Worm (Caenorhabditis elegans) whole organism, young adult: ENCODE data around the gene Y42G9A.3.

Experiments
- B0261.1 ChIP-seq: sonication (generic microtip); optimal IDR thresholded peaks from 2 replicates; lab custom pipeline; 2016; ENCODE audit warnings: mild to moderate bottlenecking, missing genetic modification characterization, moderate library complexity, missing compliant biosample characterization
- C17E4.6 ChIP-seq: fragments of 200-800 bp; sonication (Bioruptor generic); IDR thresholded peaks from 2 replicates; pipeline ENCODE4 v1.3.6; 2022; ENCODE audit warnings: missing genetic modification reagents, missing genetic modification characterization, missing compliant biosample characterization
- D2030.7 ChIP-seq: fragments of 200-800 bp; sonication (Bioruptor generic); IDR thresholded peaks from 2 replicates; pipeline ENCODE4 v1.3.6; 2022; ENCODE audit warnings: missing genetic modification reagents, missing genetic modification characterization, missing compliant biosample characterization
- F10E7.11 ChIP-seq: sonication (generic microtip); optimal IDR thresholded peaks from 2 replicates; lab custom pipeline; 2017; ENCODE audit warnings: mild to moderate bottlenecking, missing genetic modification characterization, moderate library complexity, missing compliant biosample characterization
- F22D6.2 ChIP-seq: sonication (generic microtip); optimal IDR thresholded peaks from 2 replicates; lab custom pipeline; 2016; ENCODE audit warnings: mild to moderate bottlenecking, missing genetic modification characterization, missing compliant biosample characterization
- F33H1.4 ChIP-seq: fragments of 200-800 bp; sonication (Bioruptor generic); IDR thresholded peaks from 2 replicates; pipeline ENCODE4 v1.3.6; 2022; ENCODE audit warnings: missing genetic modification reagents, missing genetic modification characterization, missing compliant biosample characterization
- F49E8.2 ChIP-seq: sonication (generic microtip); optimal IDR thresholded peaks from 3 replicates; lab custom pipeline; 2017; ENCODE audit warnings: missing genetic modification characterization, mild to moderate bottlenecking, missing compliant biosample characterization, antibody characterized with exemption, moderate library complexity; ENCODE audit not compliant: insufficient read depth
- T07F8.4 ChIP-seq: sonication (generic microtip); optimal IDR thresholded peaks from 2 replicates; lab custom pipeline; 2016; ENCODE audit warnings: mild to moderate bottlenecking, missing genetic modification characterization, moderate library complexity, missing compliant biosample characterization
- Y53F4B.3 ChIP-seq: fragments of 200-800 bp; sonication (Bioruptor generic); IDR thresholded peaks from 2 replicates; pipeline ENCODE4 v1.3.6; 2022; ENCODE audit warnings: missing genetic modification reagents, missing genetic modification characterization, missing compliant biosample characterization
- Y67H2A.10 ChIP-seq: fragments of 200-800 bp; sonication (Bioruptor generic); conservative IDR thresholded peaks from 2 replicates; pipeline ENCODE4 v1.3.6; 2022; ENCODE audit warnings: missing genetic modification reagents, missing genetic modification characterization, missing compliant biosample characterization
- Y79H2A.3 ChIP-seq: fragments of 200-800 bp; sonication (Bioruptor generic); conservative IDR thresholded peaks from 2 replicates; pipeline ENCODE4 v1.3.6; 2022; ENCODE audit warnings: missing genetic modification reagents, missing genetic modification characterization, missing compliant biosample characterization
- Y95B8A.8 ChIP-seq: fragments of 200-800 bp; sonication (Bioruptor generic); IDR thresholded peaks from 2 replicates; pipeline ENCODE4 v1.3.6; 2022; ENCODE audit warnings: missing genetic modification reagents, missing genetic modification characterization, missing compliant biosample characterization
- ZK185.1 ChIP-seq: sonication (generic microtip); optimal IDR thresholded peaks from 2 replicates; lab custom pipeline; 2016; ENCODE audit warnings: mild to moderate bottlenecking, missing genetic modification characterization, missing compliant biosample characterization; ENCODE audit not compliant: poor library complexity, severe bottlenecking
- ama-1 ChIP-seq, 3 experiments: fragments of 150-350 bp in 1 of 3; sonication (generic microtip) in 2 of 3; optimal IDR thresholded peaks; 2 replicates each; lab custom pipeline; 2014 to 2018; ENCODE audit warnings: missing biosample characterization in 2 of 3, missing genetic modification characterization in 2 of 3, missing genetic modification reagents in 2 of 3
- aptf-3 ChIP-seq: fragments of 200-800 bp; sonication (Bioruptor generic); IDR thresholded peaks from 2 replicates; pipeline ENCODE4 v1.3.6; 2022; ENCODE audit warnings: missing genetic modification characterization, missing compliant biosample characterization
- atf-7 ChIP-seq: sonication (generic microtip); optimal IDR thresholded peaks from 2 replicates; lab custom pipeline; 2017; ENCODE audit warnings: mild to moderate bottlenecking, missing genetic modification characterization, missing compliant biosample characterization
- athp-1 ChIP-seq: sonication (generic microtip); optimal IDR thresholded peaks from 2 replicates; lab custom pipeline; 2017; ENCODE audit warnings: mild to moderate bottlenecking, missing genetic modification characterization, missing compliant biosample characterization
- attf-5 ChIP-seq: fragments of 200-800 bp; sonication (Bioruptor generic); optimal IDR thresholded peaks from 2 replicates; lab custom pipeline; 2018; ENCODE audit warnings: mild to moderate bottlenecking, missing genetic modification characterization, missing compliant biosample characterization
- attf-6 ChIP-seq: fragments of 200-800 bp; sonication (Bioruptor generic); IDR thresholded peaks from 2 replicates; pipeline ENCODE4 v1.3.6; 2022; ENCODE audit warnings: missing genetic modification reagents, missing genetic modification characterization, missing compliant biosample characterization
- cebp-1 ChIP-seq, 2 experiments: fragments of 200-800 bp in 1 of 2; sonication (Bioruptor generic) in 1 of 2; sonication (generic microtip) in 1 of 2; IDR thresholded peaks in 1 of 2; optimal IDR thresholded peaks in 1 of 2; 2 replicates each; pipeline versions ENCODE4 v1.3.6 to Lab custom; 2017 to 2022; ENCODE audit warnings: missing compliant biosample characterization in 2 of 2, missing genetic modification characterization in 2 of 2, mild to moderate bottlenecking in 1 of 2, missing genetic modification reagents in 1 of 2, moderate library complexity in 1 of 2
- cebp-2 ChIP-seq: fragments of 200-800 bp; sonication (Bioruptor generic); IDR thresholded peaks from 2 replicates; pipeline ENCODE4 v1.3.6; 2022; ENCODE audit warnings: missing genetic modification characterization, missing compliant biosample characterization
- chd-7 ChIP-seq: sonication (generic microtip); optimal IDR thresholded peaks from 2 replicates; lab custom pipeline; 2016; ENCODE audit warnings: mild to moderate bottlenecking, missing genetic modification characterization, moderate library complexity, missing compliant biosample characterization
- die-1 ChIP-seq: sonication (generic microtip); optimal IDR thresholded peaks from 2 replicates; lab custom pipeline; 2016; ENCODE audit warnings: missing genotype, mild to moderate bottlenecking, missing genetic modification characterization, missing compliant biosample characterization
- dox-1 ChIP-seq: fragments of 200-800 bp; sonication (Bioruptor generic); IDR thresholded peaks from 2 replicates; pipeline ENCODE4 v1.3.6; 2022; ENCODE audit warnings: missing genetic modification reagents, missing genetic modification characterization, missing compliant biosample characterization
- ekl-4 ChIP-seq: fragments of 200-800 bp; sonication (Bioruptor generic); IDR thresholded peaks from 2 replicates; pipeline ENCODE4 v1.3.6; 2022; ENCODE audit warnings: missing genetic modification reagents, missing genetic modification characterization, missing compliant biosample characterization
- fkh-3 ChIP-seq: sonication (generic microtip); optimal IDR thresholded peaks from 2 replicates; lab custom pipeline; 2016; ENCODE audit warnings: mild to moderate bottlenecking, missing genetic modification characterization, missing compliant biosample characterization
- hlh-12 ChIP-seq: sonication (generic microtip); optimal IDR thresholded peaks from 2 replicates; lab custom pipeline; 2016; ENCODE audit warnings: missing genetic modification characterization, missing compliant biosample characterization
- hlh-26 ChIP-seq: fragments of 200-800 bp; sonication (Bioruptor generic); conservative IDR thresholded peaks from 2 replicates; pipeline ENCODE4 v1.3.6; 2022; ENCODE audit warnings: missing genetic modification reagents, missing genetic modification characterization, missing compliant biosample characterization
- lin-26 ChIP-seq: fragments of 200-800 bp; sonication (Bioruptor generic); IDR thresholded peaks from 2 replicates; pipeline ENCODE4 v1.3.6; 2022; ENCODE audit warnings: missing genetic modification reagents, missing genetic modification characterization, missing compliant biosample characterization
- lir-1 ChIP-seq: fragments of 200-800 bp; sonication (Bioruptor generic); conservative IDR thresholded peaks from 2 replicates; pipeline ENCODE4 v1.3.6; 2022; ENCODE audit warnings: missing genetic modification reagents, missing genetic modification characterization, missing compliant biosample characterization
- lsl-1 ChIP-seq: fragments of 200-800 bp; sonication (Bioruptor generic); optimal IDR thresholded peaks from 2 replicates; lab custom pipeline; 2018; ENCODE audit warnings: mild to moderate bottlenecking, missing genetic modification characterization, moderate library complexity, missing compliant biosample characterization
- madf-10 ChIP-seq: sonication (generic microtip); optimal IDR thresholded peaks from 2 replicates; lab custom pipeline; 2016; ENCODE audit warnings: mild to moderate bottlenecking, missing genetic modification characterization, missing compliant biosample characterization
- nfyb-1 ChIP-seq: fragments of 200-800 bp; sonication (Bioruptor generic); IDR thresholded peaks from 2 replicates; pipeline ENCODE4 v1.3.6; 2022; ENCODE audit warnings: missing genetic modification reagents, missing genetic modification characterization, missing compliant biosample characterization
- nhr-80 ChIP-seq: sonication (generic microtip); optimal IDR thresholded peaks from 2 replicates; lab custom pipeline; 2016; ENCODE audit warnings: missing genetic modification characterization, missing compliant biosample characterization
- rpc-1 ChIP-seq, 2 experiments: fragments of 150-350 bp in 1 of 2; sonication (generic microtip) in 1 of 2; optimal IDR thresholded peaks; 2 replicates each; lab custom pipeline; 2014 to 2018; ENCODE audit warnings: missing biosample characterization in 1 of 2, missing genetic modification characterization in 1 of 2, missing genetic modification reagents in 1 of 2, missing genotype in 1 of 2
- sdz-38 ChIP-seq: sonication (generic microtip); optimal IDR thresholded peaks from 2 replicates; lab custom pipeline; 2016; ENCODE audit warnings: missing genotype, missing genetic modification characterization, missing compliant biosample characterization
- snpc-3.4 ChIP-seq: sonication (generic microtip); optimal IDR thresholded peaks from 2 replicates; lab custom pipeline; 2017; ENCODE audit warnings: missing genetic modification characterization, mild to moderate bottlenecking, missing compliant biosample characterization, antibody characterized with exemption, moderate library complexity, missing genotype, missing genetic modification reagents
- unc-62 ChIP-seq: fragments of 150-350 bp; optimal IDR thresholded peaks from 2 replicates; lab custom pipeline; 2014; ENCODE audit warnings: missing biosample characterization, missing genetic modification reagents, missing genetic modification characterization
- zim-3 ChIP-seq: sonication (generic microtip); optimal IDR thresholded peaks from 2 replicates; lab custom pipeline; 2017; ENCODE audit warnings: mild to moderate bottlenecking, missing genetic modification characterization, moderate library complexity, missing compliant biosample characterization
- ztf-25 ChIP-seq: fragments of 200-800 bp; sonication (Bioruptor generic); IDR thresholded peaks from 2 replicates; pipeline ENCODE4 v1.3.6; 2022; ENCODE audit warnings: missing genetic modification reagents, missing genetic modification characterization, missing compliant biosample characterization
- ztf-26 ChIP-seq: sonication (generic microtip); optimal IDR thresholded peaks from 2 replicates; lab custom pipeline; 2017; ENCODE audit warnings: missing genetic modification characterization, missing compliant biosample characterization
- ztf-28 ChIP-seq: fragments of 200-800 bp; sonication (Bioruptor generic); IDR thresholded peaks from 2 replicates; pipeline ENCODE4 v1.3.6; 2022; ENCODE audit warnings: missing genetic modification reagents, missing genetic modification characterization, missing compliant biosample characterization
- ztf-3 ChIP-seq: fragments of 200-800 bp; sonication (Bioruptor generic); optimal IDR thresholded peaks from 2 replicates; lab custom pipeline; 2018; ENCODE audit warnings: mild to moderate bottlenecking, missing genetic modification characterization, missing compliant biosample characterization

The Y42G9A.3 gene

DNA sequence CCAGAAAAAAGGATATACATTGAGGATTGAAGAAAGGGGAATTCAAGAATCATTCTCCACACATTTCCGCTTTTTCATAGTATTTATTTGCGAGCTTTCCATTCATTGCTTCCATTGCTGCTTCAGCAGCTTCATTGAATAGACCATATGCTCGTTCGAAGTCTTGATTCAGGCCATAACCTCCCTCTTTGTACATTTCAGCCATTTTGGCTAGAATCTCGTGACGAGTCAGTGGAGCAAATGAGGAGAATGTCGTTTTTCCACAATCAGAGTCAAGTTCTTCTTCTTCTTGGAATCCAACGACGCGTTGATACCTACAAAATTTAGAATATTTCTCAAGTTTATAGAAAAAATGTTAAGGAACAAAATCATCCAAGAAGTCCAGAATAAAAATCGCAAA lies 19.2 kb downstream of the Y42G9A.3 start:
- TF ChIP-seq Y79H2A.3 (GFP tag; lab: Robert Waterston, UW) (no peak), fkh-3 (tag; lab: Kevin White, UChicago) (no peak), ztf-26 (tag; lab: Kevin White, UChicago) (peak; percentile 3), lin-26 (GFP tag; lab: Robert Waterston, UW) (no peak), chd-7 (peak; percentile 7), F49E8.2 (tag; lab: Kevin White, UChicago) (no peak), B0261.1 (tag; lab: Kevin White, UChicago) (no peak), Y53F4B.3 (no peak), D2030.7 (GFP tag; lab: Robert Waterston, UW) (no peak), ekl-4 (GFP tag; lab: Robert Waterston, UW) (peak; percentile 9; the same call in 1 of the 2 replicates)

DNA sequence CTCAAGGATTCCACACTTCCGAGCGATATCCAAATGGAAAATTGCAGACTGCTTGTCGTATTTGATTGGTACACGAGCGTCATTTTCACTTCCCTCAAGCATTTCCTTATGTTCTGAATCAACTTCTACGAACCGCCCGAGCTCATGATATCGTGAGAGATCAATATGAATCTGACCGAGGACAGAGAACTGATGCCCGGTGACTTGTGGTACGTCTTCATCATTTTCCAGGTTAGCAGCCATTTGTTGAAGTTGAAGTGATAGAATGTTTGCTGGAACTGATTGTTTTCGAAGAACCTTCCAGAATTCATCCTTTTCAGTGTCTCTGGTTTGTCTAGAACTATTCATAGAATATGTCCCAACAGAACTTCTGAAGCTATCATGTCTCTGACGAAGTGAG lies 20.6 kb downstream of the Y42G9A.3 start:
- peak; percentile 20; the same call in 1 of the 2 replicates for TF ChIP-seq nfyb-1 (GFP tag; lab: Robert Waterston, UW)
- no peak for TF ChIP-seq nhr-80 (tag; lab: Kevin White, UChicago)
- no peak for TF ChIP-seq F22D6.2
- no peak for TF ChIP-seq atf-7

- TF ChIP-seq athp-1 (no peak), F10E7.11 (tag; lab: Kevin White, UChicago) (no peak), rpc-1 (optimal IDR thresholded peaks at IDR 0.05; lab: Kevin White, UChicago) (no peak), rpc-1 (tag; optimal IDR thresholded peaks at IDR 0.05; lab: Kevin White, UChicago) (no peak), ztf-3 (GFP tag; lab: Kevin White, UChicago) (no peak), attf-6 (GFP tag; lab: Robert Waterston, UW) (no peak), hlh-12 (tag; lab: Kevin White, UChicago) (no peak), sdz-38 (no peak), attf-5 (GFP tag; lab: Kevin White, UChicago) (peak; percentile 61), aptf-3 (no peak), cebp-2 (GFP tag; lab: Robert Waterston, UW) (no peak), ZK185.1 (tag; lab: Kevin White, UChicago) (no peak), madf-10 (no peak), dox-1 (GFP tag; lab: Robert Waterston, UW) (peak; percentile 30; the same call in 1 of the 2 replicates), ama-1 (optimal IDR thresholded peaks at IDR 0.05; lab: Kevin White, UChicago) (peak; percentile 78), ama-1 (GFP tag; optimal IDR thresholded peaks at IDR 0.05; lab: Kevin White, UChicago) (no peak), cebp-1 (GFP tag; IDR thresholded peaks at IDR 0.05; lab: Robert Waterston, UW) (no peak), cebp-1 (tag; optimal IDR thresholded peaks at IDR 0.05; lab: Kevin White, UChicago) (peak; percentile 44), ztf-28 (no peak), die-1 (tag; lab: Kevin White, UChicago) (no peak), lsl-1 (no peak), hlh-26 (no peak), snpc-3.4 (tag; lab: Kevin White, UChicago) (no peak), ztf-25 (GFP tag; lab: Robert Waterston, UW) (no peak), Y95B8A.8 (GFP tag; lab: Robert Waterston, UW) (0 out of 2 replicates have a peak, but pooled peaks have one; percentile 23), Y67H2A.10 (GFP tag; lab: Robert Waterston, UW) (no peak), ztf-26 (tag; lab: Kevin White, UChicago) (no peak), T07F8.4 (tag; lab: Kevin White, UChicago) (no peak), lir-1 (GFP tag; lab: Robert Waterston, UW) (no peak), F22D6.2 (no peak), D2030.7 (GFP tag; lab: Robert Waterston, UW) (no peak), C17E4.6 (no peak), unc-62 (GFP tag; lab: Kevin White, UChicago) (no peak), zim-3 (peak; percentile 14), F33H1.4 (no peak)
Measured at ce11 chrIII:6168497-6169227, 22.6 kb downstream of the Y42G9A.3 start, which contains the start of gene efk-1. Gene efk-1 (minus strand): TSS chrIII:6168547.
